Fruit fly (Drosophila melanogaster): Measurements from ENCODE around the gene CG15012.

The CG15012 gene

DNA sequence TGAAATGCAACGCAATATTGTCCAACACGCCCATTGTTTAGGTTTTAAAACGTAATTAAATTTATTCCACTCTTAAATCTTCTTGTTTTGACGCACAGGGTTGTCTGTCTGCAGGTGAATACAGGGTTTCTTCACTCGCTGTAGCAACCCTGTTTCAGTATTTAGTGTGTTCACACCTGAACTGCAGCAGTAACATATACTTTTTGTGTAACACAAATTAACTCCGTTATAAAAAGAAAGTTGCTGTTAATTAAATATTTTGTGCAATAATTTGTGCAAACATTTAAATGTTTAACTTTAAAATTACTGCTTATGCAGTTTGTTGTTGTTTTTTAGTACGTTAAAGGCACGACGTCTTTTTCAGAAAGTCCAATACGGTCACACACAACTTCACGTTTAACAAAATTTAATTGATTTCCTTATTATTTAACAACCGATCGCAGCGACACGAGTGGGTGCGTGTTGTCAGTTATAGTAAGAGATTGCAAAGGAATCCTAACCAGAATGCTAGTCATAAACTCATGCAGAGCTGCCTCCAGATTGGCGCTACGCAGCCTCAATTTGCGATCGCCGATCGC is at the start of gene CG15012, which contains the start of gene Fdx2:
CG15012 (minus strand) TSS at position 127 of the 578 bp plus-strand sequence.
Fdx2 (plus strand) TSS at position 363 of the 578 bp plus-strand sequence.
- TF ChIP-seq pan (optimal IDR thresholded peaks at IDR 0.05) (no peak), CG8478 (optimal IDR thresholded peaks at IDR 0.05) (no peak), psq (optimal IDR thresholded peaks at IDR 0.05) (no peak), Dll (optimal IDR thresholded peaks at IDR 0.05) (no peak), usp (GFP tag; optimal IDR thresholded peaks at IDR 0.05) (no peak), EcR (GFP tag; optimal IDR thresholded peaks at IDR 0.05) (no peak)

DNA sequence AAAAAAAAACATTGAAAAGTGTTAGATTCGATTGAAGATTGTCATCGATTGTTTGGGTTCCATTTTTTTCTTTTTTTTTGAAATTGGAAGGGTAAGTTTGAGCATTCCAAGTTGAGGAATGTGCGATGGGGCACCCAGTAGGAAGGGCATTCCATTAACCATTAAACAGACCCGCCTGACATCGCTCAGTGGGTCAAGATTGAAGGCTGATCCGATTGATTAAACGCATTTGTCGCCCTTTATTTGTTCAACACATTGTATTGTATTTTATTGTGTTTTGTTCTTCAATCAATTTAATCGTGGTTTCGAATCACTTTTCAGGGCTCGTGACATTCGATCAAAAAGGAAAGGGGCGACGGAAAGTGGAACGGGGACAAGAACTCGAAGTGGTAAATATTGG is 49.0 kb upstream of the CG15012 start:
- no peak for TF ChIP-seq pan (optimal IDR thresholded peaks at IDR 0.05)

DNA sequence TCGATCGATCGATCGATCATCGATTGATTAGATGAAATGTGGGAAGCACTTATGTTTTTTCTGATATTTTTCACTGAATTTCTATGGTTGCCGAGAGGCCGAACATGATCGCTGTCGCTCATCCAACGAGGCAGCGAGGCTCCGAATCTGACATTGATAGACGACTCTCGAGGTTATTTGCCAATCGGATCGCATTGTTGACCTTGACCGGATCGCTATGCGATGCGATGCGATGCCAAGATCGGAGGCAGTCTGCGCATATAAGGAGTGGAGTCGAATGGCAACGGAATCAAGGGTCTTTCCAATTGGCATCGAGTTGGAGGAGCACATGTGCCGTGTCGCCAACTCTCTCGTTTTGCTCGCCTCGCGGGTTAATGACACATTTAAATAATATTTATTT is 48.2 kb upstream of the CG15012 start:
- no peak for TF ChIP-seq EcR (GFP tag; optimal IDR thresholded peaks at IDR 0.05)
- TF ChIP-seq CG8478 (optimal IDR thresholded peaks at IDR 0.05) = no peak
- no peak for TF ChIP-seq pan (optimal IDR thresholded peaks at IDR 0.05)
- no peak for TF ChIP-seq psq (optimal IDR thresholded peaks at IDR 0.05)
- TF ChIP-seq usp (GFP tag; optimal IDR thresholded peaks at IDR 0.05) = no peak
- no peak for TF ChIP-seq Dll (optimal IDR thresholded peaks at IDR 0.05)

DNA sequence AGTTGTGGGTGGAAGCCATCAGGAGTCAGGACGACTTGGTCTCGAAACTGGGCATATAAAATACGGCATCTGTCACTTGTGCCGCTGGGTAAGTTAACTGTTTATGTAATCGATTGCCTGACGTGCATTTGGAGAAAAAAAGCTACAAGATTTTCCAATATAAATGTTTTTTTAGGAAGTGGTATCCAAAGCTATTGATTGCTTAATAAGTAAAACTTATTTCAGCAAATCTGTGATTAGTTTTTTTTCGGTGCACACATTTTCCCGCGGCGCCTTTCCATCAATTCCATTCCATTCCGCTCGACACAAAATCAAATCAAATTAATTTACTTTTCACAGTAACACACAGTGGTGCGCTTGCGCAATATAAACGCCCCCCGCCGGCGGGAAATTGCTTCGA is 47.5 kb upstream of the CG15012 start:
- TF ChIP-seq CG8478 (optimal IDR thresholded peaks at IDR 0.05) = no peak
- no peak for TF ChIP-seq pan (optimal IDR thresholded peaks at IDR 0.05)
- no peak for TF ChIP-seq Dll (optimal IDR thresholded peaks at IDR 0.05)
- no peak for TF ChIP-seq EcR (GFP tag; optimal IDR thresholded peaks at IDR 0.05)
- TF ChIP-seq psq (optimal IDR thresholded peaks at IDR 0.05) = no peak
- TF ChIP-seq usp (GFP tag; optimal IDR thresholded peaks at IDR 0.05) = no peak

DNA sequence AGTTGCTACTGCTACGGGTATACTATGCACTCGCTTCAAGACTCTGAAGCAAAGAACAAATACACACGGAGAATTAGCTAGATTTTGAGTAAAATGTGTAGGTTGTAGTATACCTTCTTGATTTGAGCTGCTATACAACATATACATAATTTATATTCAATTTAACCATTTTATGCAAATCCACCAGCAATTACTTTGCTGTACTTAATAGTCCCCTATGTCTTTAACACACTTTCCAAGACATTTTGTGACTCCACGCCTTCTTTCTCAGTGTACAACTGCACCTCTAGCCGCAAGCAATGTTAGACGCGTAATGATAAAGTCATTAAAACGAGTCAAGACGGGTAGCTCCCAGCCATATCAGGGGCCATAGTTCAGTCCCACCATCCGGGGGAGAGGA is 44.5 kb upstream of the CG15012 start:
- no peak for TF ChIP-seq psq (optimal IDR thresholded peaks at IDR 0.05)

DNA sequence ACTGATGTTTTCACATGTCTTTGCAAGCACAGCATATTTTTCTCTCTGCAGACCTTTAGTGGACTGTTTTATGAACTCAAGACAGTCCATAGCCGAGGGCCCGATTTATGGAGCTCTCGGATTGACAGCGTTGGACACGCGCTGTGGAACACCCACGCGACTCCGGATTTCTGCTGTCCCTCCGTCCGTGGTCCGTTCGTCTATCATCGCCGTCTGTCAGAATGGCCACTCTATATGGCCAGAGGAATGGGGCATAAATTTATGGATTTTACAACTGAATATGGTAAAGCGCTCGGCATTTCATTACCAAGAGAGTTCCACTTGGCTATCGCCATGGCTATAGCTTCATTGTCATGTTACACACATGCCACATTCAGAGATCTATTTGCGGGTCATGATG is 36.0 kb upstream of the CG15012 start:
- TF ChIP-seq CG8478 (optimal IDR thresholded peaks at IDR 0.05) = no peak
- no peak for TF ChIP-seq EcR (GFP tag; optimal IDR thresholded peaks at IDR 0.05)
- TF ChIP-seq Dll (optimal IDR thresholded peaks at IDR 0.05) = no peak
- no peak for TF ChIP-seq usp (GFP tag; optimal IDR thresholded peaks at IDR 0.05)
- TF ChIP-seq pan (optimal IDR thresholded peaks at IDR 0.05) = no peak
- TF ChIP-seq psq (optimal IDR thresholded peaks at IDR 0.05) = no peak

DNA sequence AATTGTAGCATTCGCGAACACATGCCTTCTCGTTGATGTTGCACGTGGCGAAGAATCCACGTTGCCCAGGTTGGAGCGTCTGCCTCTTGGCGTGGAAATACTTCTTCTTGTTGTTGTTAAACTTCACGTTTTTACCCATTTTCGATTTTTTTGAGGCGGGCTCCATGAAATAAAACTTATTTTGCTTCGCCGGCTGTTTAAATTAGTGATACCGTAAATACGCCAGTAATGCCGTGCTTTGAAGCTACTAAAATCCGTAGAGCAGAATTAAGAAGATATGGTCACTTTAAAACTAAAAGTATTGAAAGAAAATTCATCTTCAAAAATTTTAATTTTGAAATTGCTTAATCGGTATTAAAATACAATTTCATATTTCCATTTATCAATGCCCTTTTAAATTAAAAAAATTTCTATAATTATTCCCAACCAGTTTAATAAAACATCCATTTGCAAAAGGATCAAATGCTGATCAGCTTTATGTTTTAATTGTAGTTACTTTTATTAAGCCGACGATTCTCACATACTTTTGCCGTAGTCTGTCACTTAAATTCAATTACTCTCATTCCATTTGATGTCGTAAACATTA is 30.1 kb upstream of the CG15012 start, which contains the start of gene CG15014:
CG15014 (minus strand) TSS at position 228 of the 586 bp plus-strand sequence.
- no peak for TF ChIP-seq usp (GFP tag; optimal IDR thresholded peaks at IDR 0.05)

DNA sequence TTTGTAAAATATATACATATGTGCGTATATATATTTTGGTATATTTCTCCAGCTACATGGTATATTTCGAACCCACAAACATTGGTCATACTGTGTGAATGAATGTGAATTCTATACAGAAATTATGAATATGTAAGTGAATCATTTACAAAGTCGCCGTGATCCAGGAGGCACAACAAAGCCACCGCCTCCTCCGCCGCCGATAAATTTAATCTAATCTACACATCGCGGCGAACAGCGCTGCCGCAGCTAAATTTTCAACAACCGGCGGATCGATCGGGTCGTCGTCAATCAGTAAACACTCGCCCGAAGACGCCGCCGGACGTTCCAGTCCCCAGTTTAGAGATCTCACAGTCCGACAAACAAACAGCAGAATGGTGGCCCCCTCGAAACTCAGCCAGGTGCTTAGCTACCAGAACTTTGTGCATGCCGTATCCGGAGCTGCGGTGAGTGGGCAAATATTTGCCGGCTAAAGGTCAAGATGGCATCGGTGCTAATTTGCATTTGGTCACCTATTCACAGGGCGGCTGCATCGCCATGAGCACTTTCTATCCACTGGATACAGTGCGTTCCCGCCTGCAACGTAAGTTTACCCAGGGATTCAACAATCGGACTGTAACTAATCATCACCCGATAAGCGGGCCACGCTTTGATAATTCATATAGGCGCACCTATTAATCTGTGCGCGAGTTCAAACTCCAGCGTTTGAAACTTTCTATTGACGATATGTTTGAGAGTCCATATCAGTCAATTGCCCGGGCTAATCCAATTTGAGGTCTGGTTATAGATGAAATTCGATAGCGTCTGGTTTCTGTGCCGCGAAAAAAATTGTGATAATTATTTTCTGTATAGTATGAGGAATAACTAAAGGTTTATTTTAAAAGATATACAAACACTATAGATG is 26.9 kb upstream of the CG15012 start, which contains the start of gene PMP34:
PMP34 (plus strand) TSS at position 79 of the 904 bp plus-strand sequence.
- no peak for TF ChIP-seq EcR (GFP tag; optimal IDR thresholded peaks at IDR 0.05)
- TF ChIP-seq psq (optimal IDR thresholded peaks at IDR 0.05) = no peak
- no peak for TF ChIP-seq usp (GFP tag; optimal IDR thresholded peaks at IDR 0.05)
- no peak for TF ChIP-seq Dll (optimal IDR thresholded peaks at IDR 0.05)
- TF ChIP-seq CG8478 (optimal IDR thresholded peaks at IDR 0.05) = no peak
- TF ChIP-seq pan (optimal IDR thresholded peaks at IDR 0.05) = no peak

DNA sequence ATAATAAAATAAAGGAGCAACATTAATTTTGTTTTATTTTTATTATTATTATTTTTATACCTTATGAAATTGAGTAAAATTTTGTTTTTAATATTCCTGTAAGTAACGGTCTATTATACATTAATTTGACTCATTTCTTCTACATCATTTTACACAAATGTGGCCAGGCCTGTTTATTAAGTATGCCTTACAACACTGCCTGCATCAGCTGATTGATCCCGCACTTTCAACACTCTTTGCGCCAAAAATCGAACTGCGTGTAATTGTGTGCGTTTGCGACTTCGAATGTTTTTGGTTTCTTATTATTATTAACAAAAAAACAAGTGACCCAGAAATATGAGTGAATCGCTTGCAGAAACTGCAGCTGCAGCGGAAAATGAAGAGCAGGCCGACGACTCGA is 21.3 kb upstream of the CG15012 start, which contains the start of gene Claspin:
Claspin (plus strand) TSS at position 185 of the 400 bp plus-strand sequence.
- TF ChIP-seq EcR (GFP tag; optimal IDR thresholded peaks at IDR 0.05) = no peak
- TF ChIP-seq pan (optimal IDR thresholded peaks at IDR 0.05) = no peak
- no peak for TF ChIP-seq CG8478 (optimal IDR thresholded peaks at IDR 0.05)
- TF ChIP-seq Dll (optimal IDR thresholded peaks at IDR 0.05) = no peak
- no peak for TF ChIP-seq psq (optimal IDR thresholded peaks at IDR 0.05)
- TF ChIP-seq usp (GFP tag; optimal IDR thresholded peaks at IDR 0.05) = no peak

DNA sequence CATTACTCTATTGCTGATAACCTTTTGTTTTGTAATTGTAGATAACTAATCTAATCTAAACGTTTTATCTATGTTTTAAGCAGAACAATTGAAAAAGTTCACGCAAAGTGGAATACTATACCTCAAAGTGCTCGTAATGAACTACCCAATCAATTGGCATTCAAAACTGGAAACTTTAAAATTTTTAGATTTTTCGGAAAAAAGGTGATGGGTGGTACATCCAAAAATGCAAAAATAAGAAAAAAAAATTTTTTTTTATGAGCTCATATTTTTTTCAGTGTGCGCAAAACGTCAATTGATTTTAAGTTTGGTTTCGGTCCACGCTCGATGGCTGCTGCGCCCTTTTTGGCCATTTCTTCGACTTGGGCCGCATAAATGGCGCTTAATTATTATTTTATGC is 18.6 kb upstream of the CG15012 start:
- TF ChIP-seq psq (optimal IDR thresholded peaks at IDR 0.05) = no peak
- no peak for TF ChIP-seq pan (optimal IDR thresholded peaks at IDR 0.05)
- no peak for TF ChIP-seq usp (GFP tag; optimal IDR thresholded peaks at IDR 0.05)
- no peak for TF ChIP-seq CG8478 (optimal IDR thresholded peaks at IDR 0.05)
- no peak for TF ChIP-seq Dll (optimal IDR thresholded peaks at IDR 0.05)
- no peak for TF ChIP-seq EcR (GFP tag; optimal IDR thresholded peaks at IDR 0.05)

DNA sequence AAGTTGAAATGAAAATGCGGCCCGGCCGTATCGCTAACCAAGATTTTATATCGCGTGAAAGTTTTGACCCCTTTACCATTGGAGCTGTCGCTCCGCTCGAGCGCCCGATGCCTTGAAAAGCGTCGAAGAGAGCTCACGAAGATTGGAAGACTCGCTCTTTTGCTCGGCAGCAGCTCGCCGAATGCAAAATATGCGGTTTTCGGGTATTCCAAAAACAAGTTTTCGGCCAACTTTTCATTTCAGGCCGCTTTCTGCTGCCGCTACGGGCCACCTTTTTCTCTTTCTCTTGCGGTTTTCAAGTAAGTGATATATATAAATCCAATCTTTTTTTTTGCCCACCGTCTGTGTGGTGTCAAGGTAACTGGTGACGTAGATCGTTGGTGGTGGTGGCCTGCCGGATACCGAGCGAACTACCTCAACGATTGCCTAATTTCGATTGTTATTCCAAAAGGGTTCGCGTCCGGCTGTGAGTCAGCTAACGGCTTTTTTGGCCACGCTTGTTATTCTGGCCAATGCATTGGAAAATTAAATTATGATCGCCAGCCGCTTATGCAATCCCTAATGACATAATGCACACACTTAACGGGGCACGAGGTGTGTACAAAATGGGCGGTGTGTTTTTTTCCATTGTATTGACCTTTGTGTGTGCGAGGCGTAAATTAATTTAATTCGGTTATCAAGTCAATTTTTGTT is 15.8 kb upstream of the CG15012 start, which contains the start of gene dyl:
dyl (minus strand) TSS at position 28 of the 693 bp plus-strand sequence.
- TF ChIP-seq CG8478 (optimal IDR thresholded peaks at IDR 0.05) (no peak), Dll (optimal IDR thresholded peaks at IDR 0.05) (no peak), psq (optimal IDR thresholded peaks at IDR 0.05) (no peak), usp (GFP tag; optimal IDR thresholded peaks at IDR 0.05) (no peak), pan (optimal IDR thresholded peaks at IDR 0.05) (no peak), EcR (GFP tag; optimal IDR thresholded peaks at IDR 0.05) (no peak)

Measured in whole organism.